Worm (Caenorhabditis elegans): Measurements from ENCODE around the gene rsu-1.
"Not testable (repeated sequence)": the region's sequence is repeated elsewhere in the genome, so short reads cannot be mapped to it uniquely, and the experiment has no call there.

DNA sequence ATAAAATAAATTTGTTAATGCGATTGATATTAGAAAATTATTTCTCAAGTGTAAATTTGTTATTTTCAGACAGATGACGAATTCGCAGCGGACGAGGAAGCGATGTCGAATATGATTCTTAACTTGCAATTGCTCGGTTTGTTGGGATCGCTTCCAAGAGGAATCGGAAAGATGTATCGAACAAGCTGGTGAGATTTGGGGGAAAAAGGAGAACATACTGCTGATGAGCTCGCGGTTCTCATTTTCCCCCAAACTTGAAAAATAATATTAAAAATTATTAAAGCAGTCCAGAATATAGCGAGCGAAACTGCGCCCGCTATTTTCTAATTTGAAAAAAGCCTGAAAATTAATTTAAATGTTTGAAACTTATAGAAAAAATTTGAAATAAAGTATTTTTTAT, 18.3 kb upstream of the rsu-1 start, which contains the start of gene C34C12.2:
- not testable (repeated sequence) for TF ChIP-seq snpc-4 (tag; optimal IDR thresholded peaks at IDR 0.05); flh-1 (GFP tag; optimal IDR thresholded peaks at IDR 0.05)
